Fruit fly (Drosophila melanogaster) whole organism, pupa: ENCODE data around the gene CG17141.

ENCODE experiments used
- CG10348 ChIP-seq: fragments of 200-800 bp; sonication (Bioruptor generic); IDR thresholded peaks from 2 replicates; pipeline ENCODE4 v1.3.6; 2022; ENCODE audit warnings: missing biosample characterization, missing genetic modification characterization
- CG12605 ChIP-seq: fragments of 200-800 bp; sonication (Bioruptor generic); IDR thresholded peaks from 2 replicates; pipeline ENCODE4 v1.3.6; 2022; ENCODE audit warnings: missing biosample characterization, missing genetic modification characterization
- CG13204 ChIP-seq: fragments of 200-800 bp; sonication (Bioruptor generic); optimal IDR thresholded peaks from 2 replicates; lab custom pipeline; 2018; ENCODE audit warnings: missing biosample characterization, mild to moderate bottlenecking, missing genetic modification characterization, moderate library complexity
- CG14655 ChIP-seq: fragments of 200-800 bp; sonication (Bioruptor generic); optimal IDR thresholded peaks from 3 replicates; lab custom pipeline; 2017; ENCODE audit warnings: mild to moderate bottlenecking, missing biosample characterization, missing genetic modification reagents, missing genetic modification characterization
- CG15710 ChIP-seq: fragments of 200-800 bp; sonication (Bioruptor generic); optimal IDR thresholded peaks from 2 replicates; lab custom pipeline; 2018; ENCODE audit warnings: missing biosample characterization, mild to moderate bottlenecking, missing genetic modification characterization, moderate library complexity
- CG17806 ChIP-seq: fragments of 200-800 bp; sonication (Bioruptor generic); optimal IDR thresholded peaks from 2 replicates; lab custom pipeline; 2018; ENCODE audit warnings: missing biosample characterization, mild to moderate bottlenecking, missing genetic modification characterization, moderate library complexity
- CG32121 ChIP-seq: fragments of 200-800 bp; sonication (Bioruptor generic); IDR thresholded peaks from 2 replicates; pipeline ENCODE4 v1.3.6; 2022; ENCODE audit warnings: missing biosample characterization, missing genetic modification characterization
- CG34367 ChIP-seq: fragments of 200-800 bp; sonication (Bioruptor generic); optimal IDR thresholded peaks from 2 replicates; lab custom pipeline; 2018; ENCODE audit warnings: missing biosample characterization, mild to moderate bottlenecking, missing genetic modification characterization
- CG4496 ChIP-seq: fragments of 200-800 bp; sonication (Bioruptor generic); IDR thresholded peaks from 3 replicates; pipeline ENCODE4 v1.3.6; 2022; ENCODE audit warnings: missing biosample characterization, missing genetic modification characterization
- CG8159 ChIP-seq: fragments of 200-800 bp; sonication (Bioruptor generic); optimal IDR thresholded peaks from 3 replicates; lab custom pipeline; 2018; ENCODE audit warnings: missing biosample characterization, mild to moderate bottlenecking, missing genetic modification characterization, moderate library complexity
- CG8301 ChIP-seq: fragments of 200-800 bp; sonication (Bioruptor generic); optimal IDR thresholded peaks from 2 replicates; lab custom pipeline; 2018; ENCODE audit warnings: missing biosample characterization, mild to moderate bottlenecking, missing genetic modification characterization
- CG9948 ChIP-seq: fragments of 200-800 bp; sonication (Bioruptor generic); optimal IDR thresholded peaks from 2 replicates; lab custom pipeline; 2018; ENCODE audit warnings: missing biosample characterization, mild to moderate bottlenecking, missing genetic modification characterization, moderate library complexity
- D1 ChIP-seq: fragments of 200-800 bp; sonication (Bioruptor generic); optimal IDR thresholded peaks from 2 replicates; lab custom pipeline; 2018; ENCODE audit warnings: missing biosample characterization, mild to moderate bottlenecking, missing genetic modification characterization, moderate library complexity
- EcR ChIP-seq: fragments of 200-800 bp; sonication (Bioruptor generic); optimal IDR thresholded peaks from 3 replicates; lab custom pipeline; 2019; ENCODE audit warnings: missing biosample characterization, missing genetic modification characterization, mild to moderate bottlenecking, moderate library complexity, missing genetic modification reagents
- Ets98B ChIP-seq: fragments of 200-800 bp; sonication (Bioruptor generic); IDR thresholded peaks from 2 replicates; pipeline ENCODE4 v1.3.6; 2022; ENCODE audit warnings: missing biosample characterization, missing genetic modification characterization
- Pif1A ChIP-seq: fragments of 200-800 bp; sonication (Bioruptor generic); optimal IDR thresholded peaks from 3 replicates; lab custom pipeline; 2016; ENCODE audit warnings: missing biosample characterization, missing genetic modification characterization
- Pif1B ChIP-seq: fragments of 200-800 bp; sonication (Bioruptor generic); optimal IDR thresholded peaks from 3 replicates; lab custom pipeline; 2016; ENCODE audit warnings: missing biosample characterization, missing genetic modification characterization
- Snoo ChIP-seq: fragments of 200-800 bp; sonication (Bioruptor generic); optimal IDR thresholded peaks from 3 replicates; lab custom pipeline; 2017; ENCODE audit warnings: missing biosample characterization, mild to moderate bottlenecking, missing genetic modification characterization, inconsistent platforms
- fd96Ca ChIP-seq: fragments of 200-800 bp; sonication (Bioruptor generic); IDR thresholded peaks from 3 replicates; pipeline ENCODE4 v1.3.6; 2022; ENCODE audit warnings: missing biosample characterization, missing genetic modification characterization
- gl ChIP-seq: fragments of 200-800 bp; sonication (Bioruptor generic); optimal IDR thresholded peaks from 2 replicates; lab custom pipeline; 2018; ENCODE audit warnings: missing biosample characterization, mild to moderate bottlenecking, missing genetic modification characterization
- rn ChIP-seq: fragments of 200-800 bp; sonication (Bioruptor generic); IDR thresholded peaks from 2 replicates; pipeline ENCODE4 v1.3.6; 2022; ENCODE audit warnings: missing biosample characterization, missing genetic modification characterization

Gene CG17141

dm6 chr3R:22780135-22780534, 32.7 kb upstream of the CG17141 start:
- TF ChIP-seq CG32121 (0 out of 2 replicates have a peak, but pooled peaks have one; percentile 20), CG4496 (GFP tag; lab: Robert Waterston, UW) (peak; percentile 34; the same call in 1 of the 3 replicates), Pif1A (GFP tag; lab: Kevin White, UChicago) (no peak)
- TF ChIP-seq, all 21 proteins: peak for 2

- TF ChIP-seq D1 (tag; lab: Kevin White, UChicago) (no peak), CG8301 (tag; lab: Kevin White, UChicago) (no peak), CG8159 (tag; lab: Kevin White, UChicago) (no peak), CG10348 (GFP tag; lab: Robert Waterston, UW) (no peak), gl (tag; lab: Kevin White, UChicago) (no peak), Ets98B (GFP tag; lab: Robert Waterston, UW) (no peak), CG15710 (tag; lab: Kevin White, UChicago) (no peak), CG14655 (GFP tag; lab: Kevin White, UChicago) (no peak), CG13204 (GFP tag; lab: Kevin White, UChicago) (no peak), Snoo (tag; lab: Kevin White, UChicago) (no peak), CG12605 (GFP tag; lab: Robert Waterston, UW) (no peak), EcR (GFP tag; lab: Kevin White, UChicago) (no peak), rn (no peak), CG34367 (no peak)
Observed at dm6 chr3R:22776457-22776856, 29.1 kb upstream of the CG17141 start.

DNA sequence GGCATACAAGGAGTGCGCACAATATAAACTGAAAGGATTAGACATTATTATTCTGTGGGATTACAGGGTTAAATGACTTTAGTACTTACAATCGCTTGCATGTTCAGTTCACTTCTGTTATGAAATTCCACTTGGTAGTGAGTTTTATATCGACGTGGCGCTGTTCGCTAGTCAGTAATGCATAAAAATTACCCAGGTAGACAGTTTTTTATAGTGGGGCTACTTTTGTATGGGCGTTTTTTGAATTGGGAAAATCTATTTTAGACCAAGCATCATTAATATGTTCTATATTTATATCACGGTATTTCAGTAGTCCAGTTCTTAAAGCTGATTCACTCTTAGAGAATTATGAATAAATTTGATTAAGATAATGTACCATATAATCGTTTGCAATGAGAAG, 24.3 kb upstream of the CG17141 start, which contains the start of gene CG43095:
Gene CG43095 (minus strand): TSS at position 101 of the 400 bp plus-strand sequence.
- TF ChIP-seq EcR (GFP tag; lab: Kevin White, UChicago) (no peak), CG13204 (GFP tag; lab: Kevin White, UChicago) (no peak), fd96Ca (GFP tag; lab: Robert Waterston, UW) (no peak), CG17806 (tag; lab: Kevin White, UChicago) (no peak), Pif1A (GFP tag; lab: Kevin White, UChicago) (no peak), D1 (tag; lab: Kevin White, UChicago) (no peak), CG12605 (GFP tag; lab: Robert Waterston, UW) (no peak), CG8301 (tag; lab: Kevin White, UChicago) (no peak), CG34367 (no peak), rn (no peak), Snoo (tag; lab: Kevin White, UChicago) (no peak), CG4496 (GFP tag; lab: Robert Waterston, UW) (no peak), CG15710 (tag; lab: Kevin White, UChicago) (no peak), Pif1B (no peak), CG32121 (no peak), CG10348 (GFP tag; lab: Robert Waterston, UW) (no peak)

DNA sequence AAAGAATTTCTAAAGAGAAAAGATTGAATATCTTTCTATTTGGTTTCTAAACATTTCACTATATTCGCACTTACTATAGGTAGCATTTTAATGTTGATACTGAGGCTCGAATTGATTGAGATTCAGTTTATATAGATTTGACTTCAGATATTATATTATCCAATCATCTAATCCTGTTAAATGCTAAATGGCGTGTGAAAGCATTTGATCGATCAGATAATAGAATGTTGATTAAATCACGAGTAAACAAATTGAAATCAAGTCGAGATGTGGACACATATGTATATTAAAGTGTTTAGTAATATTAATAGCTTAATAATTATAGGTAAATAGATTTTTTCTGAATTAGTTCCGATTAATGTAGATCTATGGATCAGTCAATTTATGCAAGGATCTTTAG, 23.5 kb upstream of the CG17141 start, which contains the start of gene CG43094:
Gene CG43094 (minus strand): TSS at position 101 of the 400 bp plus-strand sequence.
- TF ChIP-seq CG9948 (no peak), D1 (tag; lab: Kevin White, UChicago) (no peak)

dm6 chr3R:22770207-22770606, 22.8 kb upstream of the CG17141 start, which contains the start of gene CG43093:
TSS of gene CG43093 (minus strand) at chr3R:22770307.
- TF ChIP-seq CG32121 (no peak), Pif1A (GFP tag; lab: Kevin White, UChicago) (no peak), EcR (GFP tag; lab: Kevin White, UChicago) (no peak), CG4496 (GFP tag; lab: Robert Waterston, UW) (no peak)

DNA sequence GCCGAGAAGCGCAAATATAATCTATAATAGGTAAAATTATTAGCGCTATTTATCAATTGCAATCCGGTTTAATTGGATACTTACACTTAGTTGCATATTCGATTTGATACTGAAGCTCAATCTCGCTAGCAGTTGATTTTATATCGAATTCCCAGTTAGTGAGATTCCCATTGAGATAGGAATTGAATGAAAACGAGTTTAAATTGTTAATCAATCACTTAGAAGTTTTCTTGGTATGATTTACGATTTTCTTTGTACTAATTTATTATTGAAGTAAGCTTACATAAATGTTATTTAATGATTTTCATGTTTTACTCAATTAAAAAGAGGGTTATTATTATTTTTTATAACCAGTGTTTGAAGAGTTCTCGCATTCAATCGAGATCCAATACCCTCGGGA, 22.2 kb upstream of the CG17141 start, which contains the start of gene CG43092:
Gene CG43092 (minus strand): TSS at position 101 of the 400 bp plus-strand sequence.
- TF ChIP-seq CG12605 (GFP tag; lab: Robert Waterston, UW): no peak
- TF ChIP-seq CG14655 (GFP tag; lab: Kevin White, UChicago): no peak
- TF ChIP-seq Ets98B (GFP tag; lab: Robert Waterston, UW): no peak
- no peak for TF ChIP-seq fd96Ca (GFP tag; lab: Robert Waterston, UW)
- TF ChIP-seq CG4496 (GFP tag; lab: Robert Waterston, UW): no peak
- TF ChIP-seq CG34367: no peak
- TF ChIP-seq CG13204 (GFP tag; lab: Kevin White, UChicago): no peak
- TF ChIP-seq D1 (tag; lab: Kevin White, UChicago): no peak
- no peak for TF ChIP-seq EcR (GFP tag; lab: Kevin White, UChicago)
- TF ChIP-seq CG15710 (tag; lab: Kevin White, UChicago): no peak
- TF ChIP-seq gl (tag; lab: Kevin White, UChicago): no peak
- no peak for TF ChIP-seq Pif1A (GFP tag; lab: Kevin White, UChicago)
- no peak for TF ChIP-seq CG32121
- TF ChIP-seq Snoo (tag; lab: Kevin White, UChicago): no peak
- TF ChIP-seq CG8159 (tag; lab: Kevin White, UChicago): no peak

DNA sequence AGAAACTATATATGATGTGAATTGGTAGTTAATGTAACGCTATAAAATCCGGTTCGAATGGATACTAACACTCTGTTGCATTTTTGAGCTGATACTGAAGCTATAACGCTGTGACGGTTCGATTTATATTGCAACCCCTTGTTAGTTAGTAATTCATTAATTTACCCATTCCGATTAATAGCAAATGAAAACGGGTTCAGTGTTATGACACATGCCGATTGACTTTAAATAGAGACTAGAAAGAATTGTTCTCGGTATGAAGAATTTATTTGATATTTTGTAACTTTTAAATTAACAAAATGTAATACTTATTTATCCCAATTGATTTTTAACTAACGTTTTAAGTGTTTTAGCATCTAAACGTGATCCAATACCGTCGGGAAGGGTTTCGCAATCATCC, 21.2 kb upstream of the CG17141 start, which contains the start of gene CG43091:
Gene CG43091 (minus strand): TSS at position 101 of the 400 bp plus-strand sequence.
- TF ChIP-seq Snoo (tag; lab: Kevin White, UChicago): no peak
- no peak for TF ChIP-seq CG15710 (tag; lab: Kevin White, UChicago)
- no peak for TF ChIP-seq CG17806 (tag; lab: Kevin White, UChicago)
- TF ChIP-seq rn: no peak
- no peak for TF ChIP-seq CG34367
- TF ChIP-seq Pif1B: no peak
- no peak for TF ChIP-seq CG12605 (GFP tag; lab: Robert Waterston, UW)
- no peak for TF ChIP-seq Pif1A (GFP tag; lab: Kevin White, UChicago)
- no peak for TF ChIP-seq EcR (GFP tag; lab: Kevin White, UChicago)
- TF ChIP-seq fd96Ca (GFP tag; lab: Robert Waterston, UW): no peak
- TF ChIP-seq CG9948: no peak
